Worm (Caenorhabditis elegans) whole organism, L4 larva: ENCODE measurements around the gene T23B7.3.
"Not testable (repeated sequence)": the region's sequence is repeated elsewhere in the genome, so short reads cannot be mapped to it uniquely, and the experiment has no call there.

Experiments used
- T26A8.4 ChIP-seq: fragments of 200-800 bp; sonication (Bioruptor generic); IDR thresholded peaks from 2 replicates; pipeline ENCODE4 v1.3.6; 2022; ENCODE audit warnings: missing genetic modification characterization, missing compliant biosample characterization
- aha-1 ChIP-seq: fragments of 150-350 bp; peaks from one replicate; lab custom pipeline; 2014; ENCODE audit warnings: missing biosample characterization, missing genetic modification characterization
- ceh-28 ChIP-seq: fragments of 150-350 bp; optimal IDR thresholded peaks from 2 replicates; lab custom pipeline; 2014; ENCODE audit warnings: missing biosample characterization, missing genetic modification reagents, missing genetic modification characterization
- daf-16 ChIP-seq, 3 experiments: sonication (generic microtip); optimal IDR thresholded peaks; 2 replicates each; lab custom pipeline; 2016 to 2017; ENCODE audit warnings: missing genetic modification characterization in 3 of 3, missing genetic modification reagents in 3 of 3, mild to moderate bottlenecking in 2 of 3, missing compliant biosample characterization in 2 of 3, missing biosample characterization in 1 of 3, moderate library complexity in 1 of 3
- duxl-1 ChIP-seq: sonication (generic microtip); optimal IDR thresholded peaks from 2 replicates; lab custom pipeline; 2016; ENCODE audit warnings: mild to moderate bottlenecking, missing genetic modification characterization, moderate library complexity, missing compliant biosample characterization; ENCODE audit not compliant: poor library complexity
- lin-1 ChIP-seq: fragments of 200-800 bp; sonication (Bioruptor generic); IDR thresholded peaks from 2 replicates; pipeline ENCODE4 v1.3.6; 2022; ENCODE audit warnings: missing genetic modification reagents, missing genetic modification characterization, missing compliant biosample characterization
- madf-5 ChIP-seq, 2 experiments: fragments of 200-800 bp; sonication (Bioruptor generic); IDR thresholded peaks; 2 replicates each; pipeline ENCODE4 v1.3.6; 2022; ENCODE audit warnings: missing compliant biosample characterization in 2 of 2, missing genetic modification characterization in 2 of 2
- pha-4 ChIP-seq, 2 experiments: fragments of 150-350 bp in 1 of 2; fragments of 200-800 bp in 1 of 2; sonication (Bioruptor generic) in 1 of 2; IDR thresholded peaks in 1 of 2; optimal IDR thresholded peaks in 1 of 2; 2 replicates each; pipeline versions ENCODE4 v1.3.6 to Lab custom; 2014 to 2022; ENCODE audit warnings: missing genetic modification characterization in 2 of 2, missing genetic modification reagents in 2 of 2, missing biosample characterization in 1 of 2, missing compliant biosample characterization in 1 of 2
- skn-1 ChIP-seq: fragments of 150-350 bp; optimal IDR thresholded peaks from 2 replicates; lab custom pipeline; 2014; ENCODE audit warnings: missing biosample characterization, missing genetic modification characterization
- snpc-4 ChIP-seq: fragments of 150-350 bp; optimal IDR thresholded peaks from 2 replicates; lab custom pipeline; 2014; ENCODE audit warnings: missing biosample characterization, missing genetic modification characterization

The T23B7.3 gene

DNA sequence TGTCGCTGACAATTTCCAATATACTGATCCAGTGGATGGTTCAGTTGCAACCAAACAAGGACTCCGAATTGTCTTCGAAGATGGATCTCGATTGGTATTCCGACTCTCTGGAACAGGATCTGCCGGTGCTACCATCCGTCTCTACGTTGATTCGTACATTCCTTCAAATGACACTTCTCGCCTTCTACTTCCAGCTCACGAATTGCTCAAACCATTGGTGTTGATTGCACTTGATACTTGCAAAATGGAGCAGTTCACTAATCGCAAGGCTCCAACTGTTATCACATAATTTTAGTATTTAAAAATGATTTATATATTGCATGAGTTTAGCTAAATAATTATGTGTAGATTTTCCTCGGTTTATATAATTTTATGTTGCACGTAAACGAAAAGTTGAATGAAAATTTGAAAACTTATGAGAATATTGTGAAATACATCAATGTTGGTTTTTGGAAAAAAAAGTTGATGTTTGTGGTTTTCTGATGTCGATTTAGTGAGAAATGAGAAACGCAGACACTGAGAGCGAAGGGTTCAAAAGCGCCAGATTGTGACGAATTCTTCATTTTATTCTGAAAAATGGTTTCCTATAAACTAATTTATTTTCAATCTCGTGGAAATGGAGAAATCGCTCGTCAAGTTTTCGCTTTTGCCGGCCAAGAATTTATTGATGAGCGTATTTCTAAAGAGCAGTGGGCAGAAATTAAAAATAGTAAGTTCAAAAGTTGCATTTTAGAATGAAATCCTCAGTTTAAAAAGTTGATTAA lies 41.2 kb downstream of the T23B7.3 start, which contains the start of gene gst-9 (continued):
- TF ChIP-seq skn-1 (tag; lab: Kevin White, UChicago): no peak
- TF ChIP-seq snpc-4 (tag; lab: Kevin White, UChicago): no peak
- TF ChIP-seq ceh-28 (tag; lab: Kevin White, UChicago): no peak
- 0 out of 2 replicates have a peak, but pooled peaks have one; percentile 52 for TF ChIP-seq pha-4 (GFP tag; IDR thresholded peaks at IDR 0.05; lab: Robert Waterston, UW)
- TF ChIP-seq pha-4 (tag; optimal IDR thresholded peaks at IDR 0.05; lab: Kevin White, UChicago): no peak
- no peak for TF ChIP-seq lin-1 (GFP tag; lab: Robert Waterston, UW)

ce11 chrII:4892594-4892993 lies 42.6 kb downstream of the T23B7.3 start, which contains the start of gene msp-33:
Gene msp-33 (minus strand): TSS chrII:4892694.
- no peak for TF ChIP-seq duxl-1 (tag; lab: Kevin White, UChicago)
- TF ChIP-seq aha-1 (tag; lab: Kevin White, UChicago): peak; percentile 1

DNA sequence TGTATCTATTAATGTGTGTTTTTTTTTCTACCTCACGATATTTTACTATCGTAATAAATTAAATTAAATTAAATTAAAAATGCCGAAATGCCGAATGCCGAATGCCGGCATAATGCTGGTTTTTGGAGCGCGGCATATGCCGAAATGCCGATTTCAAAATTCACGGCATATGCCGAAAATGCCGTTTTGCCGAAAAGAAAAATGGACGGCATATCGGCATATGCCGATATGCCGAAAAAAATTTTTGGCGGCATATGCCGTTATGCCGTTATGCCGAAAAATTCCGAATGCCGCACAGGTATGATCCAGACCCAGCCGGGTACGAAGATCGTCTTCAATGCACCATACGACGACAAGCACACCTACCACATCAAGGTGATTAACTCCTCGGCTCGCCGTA lies 48.5 kb downstream of the T23B7.3 start, which contains the start of gene msp-32:
Gene msp-32 (plus strand): TSS at position 301 of the 400 bp plus-strand sequence.
- not testable (repeated sequence) for TF ChIP-seq T26A8.4 (GFP tag; lab: Robert Waterston, UW); daf-16 (GFP tag; optimal IDR thresholded peaks at IDR 0.05; lab: Kevin White, UChicago); daf-16 (tag; optimal IDR thresholded peaks at IDR 0.05; lab: Kevin White, UChicago); madf-5 (GFP tag; IDR thresholded peaks at IDR 0.05; lab: Robert Waterston, UW)
